Worm (Caenorhabditis elegans): ENCODE data around the gene gsy-1.

The gsy-1 gene

ce11 chrII:12855900-12856299 is 22.0 kb downstream of the gsy-1 start, which contains the start of gene Y46G5A.29:
Gene Y46G5A.29, plus strand, starts transcription at chrII:12856200.
- TF ChIP-seq eor-1 (tag; optimal IDR thresholded peaks at IDR 0.05): no peak
- TF ChIP-seq tbx-2 (tag; optimal IDR thresholded peaks at IDR 0.05): no peak
- no peak for TF ChIP-seq R02D3.7 (tag; optimal IDR thresholded peaks at IDR 0.05)
- TF ChIP-seq nhr-67 (tag; optimal IDR thresholded peaks at IDR 0.05): no peak
- no peak for TF ChIP-seq elt-3 (tag; optimal IDR thresholded peaks at IDR 0.05)
- TF ChIP-seq nhr-12 (tag; optimal IDR thresholded peaks at IDR 0.05): no peak
- TF ChIP-seq unc-39 (tag; optimal IDR thresholded peaks at IDR 0.05): no peak
- TF ChIP-seq sea-2 (GFP tag; optimal IDR thresholded peaks at IDR 0.05): no peak
- TF ChIP-seq nhr-237 (tag; optimal IDR thresholded peaks at IDR 0.05): no peak
- no peak for TF ChIP-seq ceh-82 (tag; optimal IDR thresholded peaks at IDR 0.05)

- TF ChIP-seq elt-3 (tag; optimal IDR thresholded peaks at IDR 0.05): no peak
- no peak for TF ChIP-seq hmg-11 (tag; optimal IDR thresholded peaks at IDR 0.05)
- TF ChIP-seq fos-1 (tag; optimal IDR thresholded peaks at IDR 0.05): no peak
- TF ChIP-seq unc-39 (tag; optimal IDR thresholded peaks at IDR 0.05): no peak
- TF ChIP-seq nhr-23 (tag; optimal IDR thresholded peaks at IDR 0.05): no peak
- no peak for TF ChIP-seq eor-1 (tag; optimal IDR thresholded peaks at IDR 0.05)
- TF ChIP-seq pqm-1 (tag; optimal IDR thresholded peaks at IDR 0.05): no peak
- no peak for TF ChIP-seq lin-15B (tag; optimal IDR thresholded peaks at IDR 0.05)
- no peak for TF ChIP-seq ama-1 (optimal IDR thresholded peaks at IDR 0.05)
- no peak for TF ChIP-seq egl-27 (tag; optimal IDR thresholded peaks at IDR 0.05)
- TF ChIP-seq aly-2 (tag; optimal IDR thresholded peaks at IDR 0.05): no peak
- no peak for TF ChIP-seq ceh-16 (tag; optimal IDR thresholded peaks at IDR 0.05)
- TF ChIP-seq ceh-9 (tag; optimal IDR thresholded peaks at IDR 0.05): no peak
- TF ChIP-seq nhr-67 (tag; optimal IDR thresholded peaks at IDR 0.05): no peak
- TF ChIP-seq lsy-12 (tag; optimal IDR thresholded peaks at IDR 0.05): no peak
- TF ChIP-seq nhr-43 (tag; optimal IDR thresholded peaks at IDR 0.05; ENCODE audit: poor library complexity, severe bottlenecking): no peak
Observed at ce11 chrII:12850129-12850528, 27.8 kb downstream of the gsy-1 start, which contains the start of gene Y46G5A.28. Gene Y46G5A.28, plus strand, starts transcription at chrII:12850429.

ce11 chrII:12847736-12848135 is 30.2 kb downstream of the gsy-1 start, which contains the start of gene pes-10:
Gene pes-10, minus strand, starts transcription at chrII:12847836.
- TF ChIP-seq nfya-1 (tag; optimal IDR thresholded peaks at IDR 0.05; ENCODE audit: insufficient read depth) (no peak), zag-1 (tag; optimal IDR thresholded peaks at IDR 0.05) (no peak), pha-4 (tag; optimal IDR thresholded peaks at IDR 0.05) (no peak), elt-2 (tag; optimal IDR thresholded peaks at IDR 0.05) (no peak), nhr-76 (tag; optimal IDR thresholded peaks at IDR 0.05) (no peak), egl-27 (tag; optimal IDR thresholded peaks at IDR 0.05) (no peak), mdl-1 (tag; optimal IDR thresholded peaks at IDR 0.05) (no peak), mml-1 (tag; optimal IDR thresholded peaks at IDR 0.05) (no peak), nhr-43 (tag; optimal IDR thresholded peaks at IDR 0.05; ENCODE audit: poor library complexity, severe bottlenecking) (no peak), jun-1 (tag; optimal IDR thresholded peaks at IDR 0.05) (no peak), unc-39 (tag; optimal IDR thresholded peaks at IDR 0.05) (no peak), nhr-28 (tag; optimal IDR thresholded peaks at IDR 0.05) (no peak), ztf-4 (tag; optimal IDR thresholded peaks at IDR 0.05) (no peak), ceh-16 (tag; optimal IDR thresholded peaks at IDR 0.05) (no peak), nhr-23 (tag; optimal IDR thresholded peaks at IDR 0.05) (no peak), hmg-11 (tag; optimal IDR thresholded peaks at IDR 0.05) (no peak), ama-1 (optimal IDR thresholded peaks at IDR 0.05) (no peak)

ce11 chrII:12840057-12840456 is 37.9 kb downstream of the gsy-1 start, which contains the start of gene lgc-35:
Gene lgc-35, minus strand, starts transcription at chrII:12840157.
- TF ChIP-seq mdl-1 (tag; optimal IDR thresholded peaks at IDR 0.05) (no peak), nhr-77 (tag; optimal IDR thresholded peaks at IDR 0.05) (no peak), ztf-4 (tag; optimal IDR thresholded peaks at IDR 0.05) (no peak), egl-27 (tag; optimal IDR thresholded peaks at IDR 0.05) (no peak), nhr-23 (tag; optimal IDR thresholded peaks at IDR 0.05) (no peak), hmg-11 (tag; optimal IDR thresholded peaks at IDR 0.05) (no peak), nhr-237 (tag; optimal IDR thresholded peaks at IDR 0.05) (no peak), nhr-11 (tag; optimal IDR thresholded peaks at IDR 0.05) (no peak), pha-4 (tag; optimal IDR thresholded peaks at IDR 0.05) (no peak), elt-3 (tag; optimal IDR thresholded peaks at IDR 0.05) (no peak), zag-1 (tag; optimal IDR thresholded peaks at IDR 0.05) (no peak), ceh-82 (tag; optimal IDR thresholded peaks at IDR 0.05) (no peak), nhr-67 (tag; optimal IDR thresholded peaks at IDR 0.05) (no peak), jun-1 (tag; optimal IDR thresholded peaks at IDR 0.05) (no peak), fos-1 (tag; optimal IDR thresholded peaks at IDR 0.05) (no peak), nhr-43 (tag; optimal IDR thresholded peaks at IDR 0.05; ENCODE audit: poor library complexity, severe bottlenecking) (no peak), nhr-28 (tag; optimal IDR thresholded peaks at IDR 0.05) (no peak), fkh-2 (tag; optimal IDR thresholded peaks at IDR 0.05) (no peak), daf-12 (tag; optimal IDR thresholded peaks at IDR 0.05) (no peak), ama-1 (optimal IDR thresholded peaks at IDR 0.05) (no peak)
